Worm (Caenorhabditis elegans): ENCODE data around the gene R10H10.4.

Gene R10H10.4

ce11 chrIV:10413828-10414227 lies 19.1 kb upstream of the R10H10.4 start, which contains the start of gene R10H10.7:
TSS of gene R10H10.7 (minus strand) at chrIV:10413928.
- TF ChIP-seq hmg-4 (GFP tag; optimal IDR thresholded peaks at IDR 0.05) (no peak), hnd-1 (tag; optimal IDR thresholded peaks at IDR 0.05) (no peak), ceh-36 (tag; optimal IDR thresholded peaks at IDR 0.05) (no peak), aly-1 (tag; optimal IDR thresholded peaks at IDR 0.05) (no peak), B0310.2 (tag; optimal IDR thresholded peaks at IDR 0.05) (no peak), scrt-1 (GFP tag; IDR thresholded peaks at IDR 0.05) (no peak), ets-7 (tag; optimal IDR thresholded peaks at IDR 0.05) (no peak), pes-1 (GFP tag; IDR thresholded peaks at IDR 0.05) (no peak), tbx-11 (GFP tag; IDR thresholded peaks at IDR 0.05) (no peak), tra-4 (tag; optimal IDR thresholded peaks at IDR 0.05) (no peak), hmbx-1 (tag; optimal IDR thresholded peaks at IDR 0.05) (no peak)

- TF ChIP-seq ama-1 (optimal IDR thresholded peaks at IDR 0.05): no peak
- no peak for TF ChIP-seq B0310.2 (tag; optimal IDR thresholded peaks at IDR 0.05)
- TF ChIP-seq F13C5.2 (tag; optimal IDR thresholded peaks at IDR 0.05): no peak
- no peak for TF ChIP-seq hmbx-1 (tag; optimal IDR thresholded peaks at IDR 0.05)
- no peak for TF ChIP-seq hmg-4 (GFP tag; optimal IDR thresholded peaks at IDR 0.05)
- TF ChIP-seq flt-1 (GFP tag; IDR thresholded peaks at IDR 0.05): no peak
- TF ChIP-seq ets-7 (tag; optimal IDR thresholded peaks at IDR 0.05): no peak
- TF ChIP-seq aly-1 (tag; optimal IDR thresholded peaks at IDR 0.05): no peak
- no peak for TF ChIP-seq tra-4 (tag; optimal IDR thresholded peaks at IDR 0.05)
- no peak for TF ChIP-seq hnd-1 (tag; optimal IDR thresholded peaks at IDR 0.05)
- TF ChIP-seq sea-1 (GFP tag; conservative IDR thresholded peaks at IDR 0.05): no peak
These were observed 14.6 kb upstream of the R10H10.4 start, which contains the start of gene rfk-1 for ce11 chrIV:10409377-10409776. TSS of gene rfk-1 (minus strand) at chrIV:10409477.

- no peak for TF ChIP-seq tra-4 (tag; optimal IDR thresholded peaks at IDR 0.05)
- TF ChIP-seq aly-1 (tag; optimal IDR thresholded peaks at IDR 0.05): peak; percentile 56
- no peak for TF ChIP-seq hmg-4 (GFP tag; optimal IDR thresholded peaks at IDR 0.05)
- TF ChIP-seq flt-1 (GFP tag; IDR thresholded peaks at IDR 0.05): no peak
- peak; percentile 56 for TF ChIP-seq F13C5.2 (tag; optimal IDR thresholded peaks at IDR 0.05)
- TF ChIP-seq scrt-1 (GFP tag; IDR thresholded peaks at IDR 0.05): no peak
- TF ChIP-seq hnd-1 (tag; optimal IDR thresholded peaks at IDR 0.05): no peak
- TF ChIP-seq tbx-11 (GFP tag; IDR thresholded peaks at IDR 0.05): 0 out of 2 replicates have a peak, but pooled peaks have one; percentile 34
- TF ChIP-seq B0310.2 (tag; optimal IDR thresholded peaks at IDR 0.05): no peak
- TF ChIP-seq tbx-37 (GFP tag; conservative IDR thresholded peaks at IDR 0.05): no peak
These were observed 8.7 kb upstream of the R10H10.4 start, which contains the start of gene gpa-7 for ce11 chrIV:10403193-10404058. TSS of gene gpa-7 (plus strand) at chrIV:10404008.

ce11 chrIV:10398244-10398643 lies 3.5 kb upstream of the R10H10.4 start:
- no peak for TF ChIP-seq F13C5.2 (tag; optimal IDR thresholded peaks at IDR 0.05)
- TF ChIP-seq scrt-1 (GFP tag; IDR thresholded peaks at IDR 0.05): no peak
- TF ChIP-seq tra-4 (tag; optimal IDR thresholded peaks at IDR 0.05): no peak
- TF ChIP-seq ets-7 (tag; optimal IDR thresholded peaks at IDR 0.05): no peak
- TF ChIP-seq aly-1 (tag; optimal IDR thresholded peaks at IDR 0.05): no peak
- TF ChIP-seq pes-1 (GFP tag; IDR thresholded peaks at IDR 0.05): no peak
- no peak for TF ChIP-seq hmg-4 (GFP tag; optimal IDR thresholded peaks at IDR 0.05)
- TF ChIP-seq tbx-11 (GFP tag; IDR thresholded peaks at IDR 0.05): no peak
- no peak for TF ChIP-seq ama-1 (optimal IDR thresholded peaks at IDR 0.05)
- TF ChIP-seq ceh-36 (tag; optimal IDR thresholded peaks at IDR 0.05): no peak
- TF ChIP-seq hmbx-1 (tag; optimal IDR thresholded peaks at IDR 0.05): no peak
- TF ChIP-seq tbx-37 (GFP tag; conservative IDR thresholded peaks at IDR 0.05): no peak
- TF ChIP-seq ceh-13 (GFP tag; optimal IDR thresholded peaks at IDR 0.05): no peak

ce11 chrIV:10396827-10397226 lies 2.1 kb upstream of the R10H10.4 start:
- TF ChIP-seq hmbx-1 (tag; optimal IDR thresholded peaks at IDR 0.05): no peak
- no peak for TF ChIP-seq hmg-4 (GFP tag; optimal IDR thresholded peaks at IDR 0.05)
- TF ChIP-seq ama-1 (optimal IDR thresholded peaks at IDR 0.05): no peak
- no peak for TF ChIP-seq flt-1 (GFP tag; IDR thresholded peaks at IDR 0.05)
- TF ChIP-seq aly-1 (tag; optimal IDR thresholded peaks at IDR 0.05): no peak
- no peak for TF ChIP-seq ets-7 (tag; optimal IDR thresholded peaks at IDR 0.05)
- TF ChIP-seq hnd-1 (tag; optimal IDR thresholded peaks at IDR 0.05): no peak
- TF ChIP-seq scrt-1 (GFP tag; IDR thresholded peaks at IDR 0.05): no peak
- no peak for TF ChIP-seq ceh-36 (tag; optimal IDR thresholded peaks at IDR 0.05)
- TF ChIP-seq tbx-11 (GFP tag; IDR thresholded peaks at IDR 0.05): no peak
- no peak for TF ChIP-seq ceh-13 (GFP tag; optimal IDR thresholded peaks at IDR 0.05)
- TF ChIP-seq tbx-37 (GFP tag; conservative IDR thresholded peaks at IDR 0.05): no peak
- TF ChIP-seq B0310.2 (tag; optimal IDR thresholded peaks at IDR 0.05): no peak
- TF ChIP-seq sea-1 (GFP tag; conservative IDR thresholded peaks at IDR 0.05): no peak
- TF ChIP-seq F13C5.2 (tag; optimal IDR thresholded peaks at IDR 0.05): no peak
- TF ChIP-seq pes-1 (GFP tag; IDR thresholded peaks at IDR 0.05): no peak
- TF ChIP-seq tra-4 (tag; optimal IDR thresholded peaks at IDR 0.05): no peak

ce11 chrIV:10391827-10392226 lies 2.9 kb downstream of the R10H10.4 start, which contains the start of gene spe-26:
TSS of gene spe-26 (minus strand) at chrIV:10391927.
- TF ChIP-seq hmbx-1 (tag; optimal IDR thresholded peaks at IDR 0.05): no peak
- TF ChIP-seq tra-4 (tag; optimal IDR thresholded peaks at IDR 0.05): no peak
- TF ChIP-seq hnd-1 (tag; optimal IDR thresholded peaks at IDR 0.05): no peak
- TF ChIP-seq B0310.2 (tag; optimal IDR thresholded peaks at IDR 0.05): no peak
- no peak for TF ChIP-seq ets-7 (tag; optimal IDR thresholded peaks at IDR 0.05)
- TF ChIP-seq tbx-37 (GFP tag; conservative IDR thresholded peaks at IDR 0.05): no peak
- TF ChIP-seq scrt-1 (GFP tag; IDR thresholded peaks at IDR 0.05): no peak
- no peak for TF ChIP-seq ceh-13 (GFP tag; optimal IDR thresholded peaks at IDR 0.05)
- TF ChIP-seq flt-1 (GFP tag; IDR thresholded peaks at IDR 0.05): no peak
- TF ChIP-seq F13C5.2 (tag; optimal IDR thresholded peaks at IDR 0.05): no peak
- no peak for TF ChIP-seq hmg-4 (GFP tag; optimal IDR thresholded peaks at IDR 0.05)
- no peak for TF ChIP-seq tbx-11 (GFP tag; IDR thresholded peaks at IDR 0.05)
- no peak for TF ChIP-seq ceh-36 (tag; optimal IDR thresholded peaks at IDR 0.05)
- no peak for TF ChIP-seq aly-1 (tag; optimal IDR thresholded peaks at IDR 0.05)
- TF ChIP-seq ama-1 (optimal IDR thresholded peaks at IDR 0.05): no peak
- TF ChIP-seq pes-1 (GFP tag; IDR thresholded peaks at IDR 0.05): no peak

Measured in whole organism, early embryonic.